Worm (Caenorhabditis elegans) whole organism, L3 larva: ENCODE data around the gene mans-4.

Source experiments
- aly-2 ChIP-seq: fragments of 150-350 bp; optimal IDR thresholded peaks from 2 replicates; lab custom pipeline; 2014; ENCODE audit warnings: missing biosample characterization, missing genetic modification characterization
- fos-1 ChIP-seq: fragments of 150-350 bp; optimal IDR thresholded peaks from 2 replicates; lab custom pipeline; 2014; ENCODE audit warnings: missing biosample characterization, missing genetic modification characterization
- lin-39 ChIP-seq: fragments of 150-350 bp; optimal IDR thresholded peaks from 2 replicates; lab custom pipeline; 2018; ENCODE audit warnings: missing biosample characterization, missing genetic modification reagents, missing genetic modification characterization
- nhr-11 ChIP-seq: fragments of 150-350 bp; optimal IDR thresholded peaks from 2 replicates; lab custom pipeline; 2014; ENCODE audit warnings: missing biosample characterization, missing genetic modification characterization
- nhr-25 ChIP-seq: sonication (generic microtip); optimal IDR thresholded peaks from 2 replicates; lab custom pipeline; 2017; ENCODE audit warnings: missing biosample characterization, missing genetic modification characterization
- skn-1 ChIP-seq: fragments of 150-350 bp; optimal IDR thresholded peaks from 2 replicates; lab custom pipeline; 2014; ENCODE audit warnings: missing biosample characterization, missing genetic modification characterization
- unc-39 ChIP-seq: sonication (generic microtip); optimal IDR thresholded peaks from 4 replicates; lab custom pipeline; 2017; ENCODE audit warnings: missing biosample characterization, missing genetic modification characterization
- unc-62 ChIP-seq: fragments of 150-350 bp; sonication (generic microtip); optimal IDR thresholded peaks from 4 replicates; lab custom pipeline; 2014; ENCODE audit warnings: missing biosample characterization, missing genetic modification reagents, missing genetic modification characterization

ce11 chrIV:9118348-9118747 lies 40.0 kb upstream of the mans-4 start:
- TF ChIP-seq unc-62 (no peak), aly-2 (tag; lab: Kevin White, UChicago) (no peak), nhr-25 (tag; lab: Kevin White, UChicago) (no peak), nhr-11 (tag; lab: Kevin White, UChicago) (no peak), lin-39 (tag; lab: Kevin White, UChicago) (no peak), fos-1 (no peak), unc-39 (tag; lab: Kevin White, UChicago) (no peak), skn-1 (no peak)
